Worm (Caenorhabditis elegans) whole organism, L2 larva: ENCODE measurements around the gene srx-10.

Experiments
- C34F6.9 ChIP-seq: fragments of 150-350 bp; optimal IDR thresholded peaks from 2 replicates; lab custom pipeline; 2014; ENCODE audit warnings: missing biosample characterization, missing genetic modification characterization
- F13H6.1 ChIP-seq: sonication (generic microtip); optimal IDR thresholded peaks from 2 replicates; lab custom pipeline; 2016; ENCODE audit warnings: missing genetic modification characterization, missing compliant biosample characterization
- ZK546.5 ChIP-seq: sonication (generic microtip); optimal IDR thresholded peaks from 2 replicates; lab custom pipeline; 2017; ENCODE audit warnings: missing biosample characterization, missing genetic modification characterization
- aly-2 ChIP-seq: fragments of 150-350 bp; optimal IDR thresholded peaks from 2 replicates; lab custom pipeline; 2014; ENCODE audit warnings: missing biosample characterization, missing genetic modification characterization
- ama-1 ChIP-seq: fragments of 150-350 bp; optimal IDR thresholded peaks from 2 replicates; lab custom pipeline; 2018; ENCODE audit warnings: inconsistent platforms
- crh-2 ChIP-seq: sonication (generic microtip); optimal IDR thresholded peaks from 2 replicates; lab custom pipeline; 2017; ENCODE audit warnings: missing biosample characterization, missing genetic modification characterization
- dmd-4 ChIP-seq: sonication (generic microtip); optimal IDR thresholded peaks from 2 replicates; lab custom pipeline; 2017; ENCODE audit warnings: missing biosample characterization, missing genetic modification characterization
- elt-1 ChIP-seq: fragments of 150-350 bp; optimal IDR thresholded peaks from 2 replicates; lab custom pipeline; 2014; ENCODE audit warnings: missing biosample characterization, missing genetic modification characterization
- fos-1 ChIP-seq: fragments of 150-350 bp; optimal IDR thresholded peaks from 2 replicates; lab custom pipeline; 2014; ENCODE audit warnings: missing biosample characterization, missing genetic modification characterization
- gmeb-1 ChIP-seq: fragments of 150-350 bp; optimal IDR thresholded peaks from 2 replicates; lab custom pipeline; 2014; ENCODE audit warnings: missing biosample characterization, missing genetic modification characterization
- lin-13 ChIP-seq: fragments of 150-350 bp; optimal IDR thresholded peaks from 2 replicates; lab custom pipeline; 2014; ENCODE audit warnings: missing biosample characterization, missing genetic modification reagents, missing genetic modification characterization
- lin-39 ChIP-seq: fragments of 150-350 bp; optimal IDR thresholded peaks from 2 replicates; lab custom pipeline; 2014; ENCODE audit warnings: missing biosample characterization, missing genetic modification reagents, missing genetic modification characterization
- mab-5 ChIP-seq: fragments of 150-350 bp; optimal IDR thresholded peaks from 2 replicates; lab custom pipeline; 2014; ENCODE audit warnings: missing biosample characterization, missing genetic modification characterization
- mdl-1 ChIP-seq, 2 experiments: fragments of 150-350 bp in 1 of 2; sonication (generic microtip) in 1 of 2; optimal IDR thresholded peaks; 2 replicates each; lab custom pipeline; 2017; ENCODE audit warnings: missing biosample characterization in 2 of 2, missing genetic modification characterization in 2 of 2
- nhr-10 ChIP-seq: sonication (generic microtip); optimal IDR thresholded peaks from 2 replicates; lab custom pipeline; 2017; ENCODE audit warnings: missing biosample characterization, missing genetic modification characterization
- nhr-12 ChIP-seq: fragments of 150-350 bp; optimal IDR thresholded peaks from 2 replicates; lab custom pipeline; 2014; ENCODE audit warnings: missing biosample characterization, missing genetic modification characterization
- nhr-21 ChIP-seq: fragments of 150-350 bp; optimal IDR thresholded peaks from 2 replicates; lab custom pipeline; 2014; ENCODE audit warnings: missing biosample characterization, missing genetic modification characterization
- nhr-25 ChIP-seq: fragments of 150-350 bp; sonication (generic microtip); optimal IDR thresholded peaks from 3 replicates; lab custom pipeline; 2014; ENCODE audit warnings: missing biosample characterization, missing genetic modification characterization
- nhr-6 ChIP-seq: fragments of 150-350 bp; optimal IDR thresholded peaks from 2 replicates; lab custom pipeline; 2014; ENCODE audit warnings: missing biosample characterization, missing genetic modification characterization
- nhr-77 ChIP-seq: fragments of 150-350 bp; optimal IDR thresholded peaks from 2 replicates; lab custom pipeline; 2014; ENCODE audit warnings: missing biosample characterization, missing genetic modification characterization
- sem-4 ChIP-seq: fragments of 150-350 bp; optimal IDR thresholded peaks from 2 replicates; lab custom pipeline; 2014; ENCODE audit warnings: missing biosample characterization, missing genetic modification reagents, missing genetic modification characterization
- skn-1 ChIP-seq: sonication (generic microtip); optimal IDR thresholded peaks from 2 replicates; lab custom pipeline; 2017; ENCODE audit warnings: missing biosample characterization, missing genetic modification characterization
- sma-9 ChIP-seq, 2 experiments: fragments of 150-350 bp in 1 of 2; sonication (generic microtip) in 1 of 2; optimal IDR thresholded peaks; 2 replicates each; lab custom pipeline; 2014 to 2016; ENCODE audit warnings: missing genetic modification characterization in 2 of 2, mild to moderate bottlenecking in 1 of 2, missing biosample characterization in 1 of 2, missing compliant biosample characterization in 1 of 2, missing genetic modification reagents in 1 of 2, moderate library complexity in 1 of 2
- snpc-4 ChIP-seq: fragments of 150-350 bp; optimal IDR thresholded peaks from 2 replicates; lab custom pipeline; 2014; ENCODE audit warnings: missing biosample characterization, missing genetic modification characterization
- unc-39 ChIP-seq: fragments of 150-350 bp; optimal IDR thresholded peaks from 2 replicates; lab custom pipeline; 2014; ENCODE audit warnings: missing biosample characterization, missing genetic modification characterization
- unc-55 ChIP-seq: fragments of 150-350 bp; sonication (generic microtip); optimal IDR thresholded peaks from 3 replicates; lab custom pipeline; 2014; ENCODE audit warnings: missing biosample characterization, missing genetic modification reagents, missing genetic modification characterization
- unc-62 ChIP-seq: fragments of 150-350 bp; optimal IDR thresholded peaks from 2 replicates; lab custom pipeline; 2014; ENCODE audit warnings: missing biosample characterization, missing genetic modification reagents, missing genetic modification characterization
- ztf-11 ChIP-seq: sonication (generic microtip); optimal IDR thresholded peaks from 2 replicates; lab custom pipeline; 2017; ENCODE audit warnings: missing biosample characterization, missing genetic modification characterization
- ztf-4 ChIP-seq: fragments of 150-350 bp; optimal IDR thresholded peaks from 2 replicates; lab custom pipeline; 2014; ENCODE audit warnings: missing biosample characterization, missing genetic modification characterization

srx-10 gene

ce11 chrV:13958247-13958646, 12.0 kb upstream of the srx-10 start, which contains the start of gene R10D12.10:
Gene R10D12.10 (minus strand): TSS chrV:13958347.
- TF ChIP-seq nhr-6 (tag; lab: Kevin White, UChicago), result no peak

ce11 chrV:13957691-13958090, 11.4 kb upstream of the srx-10 start:
- no peak for TF ChIP-seq nhr-10 (tag; lab: Kevin White, UChicago)
- no peak for TF ChIP-seq sma-9 (GFP tag; optimal IDR thresholded peaks at IDR 0.05; lab: Kevin White, UChicago)
- no peak for TF ChIP-seq sma-9 (tag; optimal IDR thresholded peaks at IDR 0.05; lab: Kevin White, UChicago)
- no peak for TF ChIP-seq nhr-6 (tag; lab: Kevin White, UChicago)
- no peak for TF ChIP-seq unc-39 (tag; lab: Kevin White, UChicago)
- no peak for TF ChIP-seq C34F6.9 (tag; lab: Kevin White, UChicago)
- no peak for TF ChIP-seq lin-39
- TF ChIP-seq gmeb-1, result no peak
- no peak for TF ChIP-seq nhr-12 (tag; lab: Kevin White, UChicago)
- no peak for TF ChIP-seq F13H6.1 (tag; lab: Kevin White, UChicago)
- TF ChIP-seq elt-1 (tag; lab: Kevin White, UChicago), result no peak
- no peak for TF ChIP-seq fos-1 (tag; lab: Kevin White, UChicago)
- TF ChIP-seq nhr-77, result no peak

- TF ChIP-seq gmeb-1 (no peak), mab-5 (tag; lab: Kevin White, UChicago) (no peak), dmd-4 (tag; lab: Kevin White, UChicago) (no peak)
- TF ChIP-seq, all 48 proteins: peak for 0
Observed at ce11 chrV:13955370-13956089, 9.2 kb upstream of the srx-10 start.

- TF ChIP-seq crh-2 (no peak), nhr-21 (tag; lab: Kevin White, UChicago) (no peak), ztf-11 (tag; lab: Kevin White, UChicago) (no peak), fos-1 (tag; lab: Kevin White, UChicago) (no peak), skn-1 (tag; lab: Kevin White, UChicago) (no peak), lin-13 (GFP tag; lab: Kevin White, UChicago) (no peak), sem-4 (tag; lab: Kevin White, UChicago) (no peak), ztf-4 (tag; lab: Kevin White, UChicago) (no peak)
Observed at ce11 chrV:13954056-13954455, 7.8 kb upstream of the srx-10 start, which contains the start of gene swt-6. Gene swt-6 (plus strand): TSS chrV:13954356.

- no peak for TF ChIP-seq nhr-10 (tag; lab: Kevin White, UChicago)
- no peak for TF ChIP-seq ama-1 (lab: Kevin White, UChicago)
- TF ChIP-seq unc-62 (GFP tag; lab: Kevin White, UChicago), result no peak
Observed at ce11 chrV:13953191-13953590, 6.9 kb upstream of the srx-10 start, which contains the start of gene R10D12.8. Gene R10D12.8 (minus strand): TSS chrV:13953291.

- TF ChIP-seq ztf-11 (tag; lab: Kevin White, UChicago) (no peak), lin-13 (GFP tag; lab: Kevin White, UChicago) (no peak), mdl-1 (tag; optimal IDR thresholded peaks at IDR 0.05; lab: Kevin White, UChicago) (no peak), unc-55 (GFP tag; lab: Kevin White, UChicago) (no peak), nhr-10 (tag; lab: Kevin White, UChicago) (no peak), nhr-77 (no peak), lin-39 (no peak), sma-9 (GFP tag; optimal IDR thresholded peaks at IDR 0.05; lab: Kevin White, UChicago) (no peak), sma-9 (tag; optimal IDR thresholded peaks at IDR 0.05; lab: Kevin White, UChicago) (no peak), gmeb-1 (no peak), sem-4 (tag; lab: Kevin White, UChicago) (no peak), ZK546.5 (tag; lab: Kevin White, UChicago) (no peak), nhr-6 (tag; lab: Kevin White, UChicago) (no peak), nhr-25 (tag; lab: Kevin White, UChicago) (no peak), aly-2 (tag; lab: Kevin White, UChicago) (no peak), nhr-12 (tag; lab: Kevin White, UChicago) (no peak), snpc-4 (tag; lab: Kevin White, UChicago) (no peak), nhr-21 (tag; lab: Kevin White, UChicago) (no peak), F13H6.1 (tag; lab: Kevin White, UChicago) (no peak)
- TF ChIP-seq, all 48 proteins: peak for 0
Observed at ce11 chrV:13949752-13950151, 3.5 kb upstream of the srx-10 start, which contains the start of gene R10D12.7. Gene R10D12.7 (plus strand): TSS chrV:13950052.
